Fruit fly (Drosophila melanogaster): Measurements from ENCODE around the gene CG14455.

Gene CG14455

DNA sequence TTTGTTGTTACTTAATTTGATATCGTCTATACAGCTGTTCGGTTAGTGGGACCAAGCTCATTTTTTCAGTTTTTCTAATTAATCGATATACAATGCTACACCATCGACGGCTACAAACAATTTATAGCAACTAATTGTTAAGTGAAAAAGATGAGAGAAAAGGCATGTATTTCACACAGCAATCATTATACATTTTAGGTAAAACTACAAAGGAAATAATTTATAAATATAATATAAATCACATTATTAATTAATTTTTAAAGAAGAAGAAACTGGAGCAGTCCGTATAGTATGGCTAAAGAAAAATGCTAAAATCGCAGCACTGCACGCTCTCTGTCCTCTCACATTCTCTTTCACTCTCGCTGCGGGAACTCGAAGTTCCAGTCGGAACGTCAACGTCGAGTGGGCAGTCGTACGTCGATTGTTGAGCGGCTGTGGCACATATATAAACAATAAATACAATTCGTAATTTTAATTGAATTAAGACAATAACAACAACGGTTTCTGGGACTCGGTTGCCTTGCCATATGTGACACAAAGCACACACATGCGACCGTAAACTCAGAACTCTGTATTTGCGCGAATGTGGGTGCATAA lies 41.0 kb upstream of the CG14455 start, which contains the start of the genes CG14450 and CG11367 (continued):
- TF ChIP-seq C15 (GFP tag; IDR thresholded peaks at IDR 0.05), result no peak
- peak; percentile 78 for TF ChIP-seq Blimp-1 (GFP tag; optimal IDR thresholded peaks at IDR 0.05)
- TF ChIP-seq zen2 (GFP tag; IDR thresholded peaks at IDR 0.05; ENCODE audit: partially characterized antibody), result no peak
- TF ChIP-seq CG34422 (GFP tag; IDR thresholded peaks at IDR 0.05), result no peak
- TF ChIP-seq Kr (GFP tag; optimal IDR thresholded peaks at IDR 0.05), result no peak
- no peak for TF ChIP-seq pnt (GFP tag; optimal IDR thresholded peaks at IDR 0.05)
- no peak for TF ChIP-seq CrebB (tag; optimal IDR thresholded peaks at IDR 0.05)
- no peak for TF ChIP-seq Oaz (GFP tag; IDR thresholded peaks at IDR 0.05)
- TF ChIP-seq CG14710 (tag; optimal IDR thresholded peaks at IDR 0.05), result peak; percentile 67
- TF ChIP-seq vvl (GFP tag; IDR thresholded peaks at IDR 0.05), result no peak
- TF ChIP-seq prd (optimal IDR thresholded peaks at IDR 0.05), result no peak
- TF ChIP-seq prd (GFP tag; IDR thresholded peaks at IDR 0.05), result 0 out of 3 replicates have a peak, but pooled peaks have one; percentile 10
- TF ChIP-seq Mes4 (GFP tag; optimal IDR thresholded peaks at IDR 0.05), result no peak
- no peak for TF ChIP-seq esg (GFP tag; conservative IDR thresholded peaks at IDR 0.05)
- TF ChIP-seq Camta (GFP tag; optimal IDR thresholded peaks at IDR 0.05), result peak; percentile 9
- peak; percentile 91 for TF ChIP-seq Jarid2 (GFP tag; optimal IDR thresholded peaks at IDR 0.05)
- peak; percentile 94 for TF ChIP-seq CG17385 (GFP tag; optimal IDR thresholded peaks at IDR 0.05)
- peak; percentile 79 for TF ChIP-seq knrl (GFP tag; IDR thresholded peaks at IDR 0.05; ENCODE audit: partially characterized antibody)
- no peak for TF ChIP-seq NFAT (GFP tag; IDR thresholded peaks at IDR 0.05)
- no peak for TF ChIP-seq CG7271 (tag; optimal IDR thresholded peaks at IDR 0.05)
- TF ChIP-seq Sin3A (optimal IDR thresholded peaks at IDR 0.05), result no peak
- TF ChIP-seq gcm2 (GFP tag; optimal IDR thresholded peaks at IDR 0.05), result no peak
- no peak for TF ChIP-seq sob (GFP tag; IDR thresholded peaks at IDR 0.05)
- no peak for TF ChIP-seq zf30C (GFP tag; optimal IDR thresholded peaks at IDR 0.05)
- TF ChIP-seq CG3163 (GFP tag; optimal IDR thresholded peaks at IDR 0.05), result no peak
- no peak for TF ChIP-seq run (tag; optimal IDR thresholded peaks at IDR 0.05)
- TF ChIP-seq CG14441 (GFP tag; IDR thresholded peaks at IDR 0.05), result no peak
- no peak for TF ChIP-seq CG8765 (GFP tag; IDR thresholded peaks at IDR 0.05)
- no peak for TF ChIP-seq emc (GFP tag; optimal IDR thresholded peaks at IDR 0.05)
- TF ChIP-seq CG4282 (GFP tag; optimal IDR thresholded peaks at IDR 0.05), result no peak
- TF ChIP-seq sd (tag; optimal IDR thresholded peaks at IDR 0.05), result peak; percentile 30
- TF ChIP-seq CG1832 (GFP tag; optimal IDR thresholded peaks at IDR 0.05), result no peak
- TF ChIP-seq Mad (GFP tag; optimal IDR thresholded peaks at IDR 0.05), result no peak
- TF ChIP-seq pfk (GFP tag; optimal IDR thresholded peaks at IDR 0.05), result peak; percentile 3
- TF ChIP-seq caup (GFP tag; optimal IDR thresholded peaks at IDR 0.05; ENCODE audit: severe bottlenecking), result peak; percentile 26
- no peak for TF ChIP-seq CG10959 (GFP tag; IDR thresholded peaks at IDR 0.05)
- TF ChIP-seq CG4707 (GFP tag; optimal IDR thresholded peaks at IDR 0.05), result no peak
- TF ChIP-seq CG8089 (GFP tag; optimal IDR thresholded peaks at IDR 0.05), result no peak
- no peak for TF ChIP-seq CG15479 (GFP tag; optimal IDR thresholded peaks at IDR 0.05)
- no peak for TF ChIP-seq Max (GFP tag; optimal IDR thresholded peaks at IDR 0.05)
- peak; percentile 55; the same call in 1 of the 2 replicates for TF ChIP-seq hbn (GFP tag; IDR thresholded peaks at IDR 0.05; ENCODE audit: partially characterized antibody)
- peak; percentile 51 for TF ChIP-seq stwl (tag; optimal IDR thresholded peaks at IDR 0.05)
- no peak for TF ChIP-seq Hr78 (GFP tag; optimal IDR thresholded peaks at IDR 0.05)
- TF ChIP-seq CG17359 (tag; optimal IDR thresholded peaks at IDR 0.05), result peak; percentile 18
- no peak for TF ChIP-seq ttk (GFP tag; IDR thresholded peaks at IDR 0.05)
- peak; percentile 23 for TF ChIP-seq CG18619 (GFP tag; optimal IDR thresholded peaks at IDR 0.05)
- TF ChIP-seq Gug (GFP tag; IDR thresholded peaks at IDR 0.05), result no peak
- TF ChIP-seq slp2 (GFP tag; optimal IDR thresholded peaks at IDR 0.05), result no peak
- TF ChIP-seq CG1024 (GFP tag; IDR thresholded peaks at IDR 0.05), result no peak
- TF ChIP-seq MTF-1 (GFP tag; optimal IDR thresholded peaks at IDR 0.05; ENCODE audit: borderline replicate concordance), result peak; percentile 31
- TF ChIP-seq CG11696 (GFP tag; IDR thresholded peaks at IDR 0.05), result no peak
